Worm (Caenorhabditis elegans) whole organism, early embryonic: Measurements from ENCODE around the gene F29B9.5.

ENCODE experiments used
- B0310.2 ChIP-seq: sonication (generic microtip); optimal IDR thresholded peaks from 2 replicates; lab custom pipeline; 2016; ENCODE audit warnings: mild to moderate bottlenecking, missing genetic modification characterization, missing compliant biosample characterization
- F13C5.2 ChIP-seq: sonication (generic microtip); optimal IDR thresholded peaks from 2 replicates; lab custom pipeline; 2017; ENCODE audit warnings: mild to moderate bottlenecking, missing genetic modification characterization, inconsistent platforms, missing compliant biosample characterization
- ama-1 ChIP-seq: fragments of 150-350 bp; optimal IDR thresholded peaks from 2 replicates; lab custom pipeline; 2014
- ceh-13 ChIP-seq: fragments of 200-800 bp; sonication (Bioruptor generic); optimal IDR thresholded peaks from 2 replicates; lab custom pipeline; 2018; ENCODE audit warnings: mild to moderate bottlenecking, missing genetic modification characterization, missing compliant biosample characterization
- ceh-36 ChIP-seq: sonication (generic microtip); optimal IDR thresholded peaks from 2 replicates; lab custom pipeline; 2016; ENCODE audit warnings: missing genetic modification characterization, inconsistent platforms, missing compliant biosample characterization
- ets-7 ChIP-seq: sonication (generic microtip); optimal IDR thresholded peaks from 2 replicates; lab custom pipeline; 2016; ENCODE audit warnings: missing genotype, missing genetic modification characterization, missing compliant biosample characterization
- flt-1 ChIP-seq: fragments of 200-800 bp; sonication (Bioruptor generic); IDR thresholded peaks from 2 replicates; pipeline ENCODE4 v1.3.6; 2022; ENCODE audit warnings: missing genetic modification characterization, missing compliant biosample characterization
- hmg-4 ChIP-seq: fragments of 200-800 bp; sonication (Bioruptor generic); optimal IDR thresholded peaks from 2 replicates; lab custom pipeline; 2018; ENCODE audit warnings: mild to moderate bottlenecking, missing genetic modification characterization, missing compliant biosample characterization
- scrt-1 ChIP-seq: fragments of 200-800 bp; sonication (Bioruptor generic); IDR thresholded peaks from 2 replicates; pipeline ENCODE4 v1.3.6; 2022; ENCODE audit warnings: missing genetic modification characterization, missing compliant biosample characterization
- tbx-11 ChIP-seq: fragments of 200-800 bp; sonication (Bioruptor generic); IDR thresholded peaks from 2 replicates; pipeline ENCODE4 v1.3.6; 2022; ENCODE audit warnings: missing genetic modification characterization, missing compliant biosample characterization

DNA sequence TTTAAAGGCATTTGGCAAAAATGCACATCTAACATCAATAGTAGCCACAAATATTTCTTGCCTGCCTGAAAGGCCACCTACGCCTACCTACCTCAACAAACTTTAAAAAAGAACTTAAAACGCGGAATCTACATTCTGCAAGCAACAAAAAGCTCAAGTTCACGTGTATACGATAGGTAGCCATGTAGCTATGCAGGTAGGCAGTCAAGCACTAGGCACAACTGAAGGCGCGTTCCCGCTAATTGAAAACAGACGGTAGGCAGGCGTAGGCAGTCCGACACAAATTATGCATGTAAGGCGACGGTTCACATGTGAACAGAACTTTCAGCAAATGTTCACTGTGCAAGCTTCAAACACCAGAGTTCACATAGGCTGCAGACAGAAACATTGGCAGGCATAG, 39.6 kb upstream of the F29B9.5 start:
- TF ChIP-seq ceh-36 (tag; lab: Kevin White, UChicago) (no peak), tbx-11 (GFP tag; lab: Robert Waterston, UW) (no peak), ama-1 (lab: Kevin White, UChicago) (no peak), ceh-13 (GFP tag; lab: Kevin White, UChicago) (no peak), ets-7 (tag; lab: Kevin White, UChicago) (no peak), flt-1 (GFP tag; lab: Robert Waterston, UW) (no peak), F13C5.2 (tag; lab: Kevin White, UChicago) (no peak), B0310.2 (tag; lab: Kevin White, UChicago) (no peak), scrt-1 (GFP tag; lab: Robert Waterston, UW) (no peak), hmg-4 (GFP tag; lab: Kevin White, UChicago) (no peak)
